Fruit fly (Drosophila melanogaster): ENCODE results near the gene CRMP.

The CRMP gene

DNA sequence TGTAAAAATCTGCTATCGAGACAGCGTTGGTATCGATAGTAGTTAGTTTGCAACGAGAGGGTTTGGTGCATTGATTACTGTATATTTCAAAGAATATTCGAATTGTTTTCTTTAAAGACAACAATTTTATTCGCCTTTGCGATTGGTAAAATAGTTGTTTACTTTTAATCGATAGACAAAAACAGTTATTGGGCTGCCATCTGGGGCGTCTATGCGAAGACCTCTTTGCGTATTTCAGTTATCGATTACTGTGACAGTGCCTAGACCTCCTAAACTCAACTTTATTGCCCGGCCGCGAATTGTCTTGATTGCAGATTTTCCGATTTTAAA is 42.2 kb downstream of the CRMP start, which contains the start of gene Atu (continued):
- TF ChIP-seq Rx (GFP tag; IDR thresholded peaks at IDR 0.05) (no peak), Asciz (GFP tag; optimal IDR thresholded peaks at IDR 0.05) (no peak), Dref (GFP tag; IDR thresholded peaks at IDR 0.05) (peak; percentile 86), CG11093 (GFP tag; IDR thresholded peaks at IDR 0.05) (no peak), CG6654 (GFP tag; optimal IDR thresholded peaks at IDR 0.05) (no peak), CG9932 (GFP tag; IDR thresholded peaks at IDR 0.05) (peak; percentile 69), sens-2 (GFP tag; IDR thresholded peaks at IDR 0.05) (no peak), fd64A (GFP tag; optimal IDR thresholded peaks at IDR 0.05) (no peak), sna (GFP tag; IDR thresholded peaks at IDR 0.05; ENCODE audit: partially characterized antibody) (peak; percentile 93), slou (GFP tag; optimal IDR thresholded peaks at IDR 0.05) (no peak), CG13894 (tag; optimal IDR thresholded peaks at IDR 0.05) (peak; percentile 17), wor (GFP tag; IDR thresholded peaks at IDR 0.05) (no peak), vnd (GFP tag; IDR thresholded peaks at IDR 0.05; ENCODE audit: partially characterized antibody) (peak; percentile 86), CG6791 (GFP tag; IDR thresholded peaks at IDR 0.05; ENCODE audit: partially characterized antibody) (peak; percentile 84), CG9727 (GFP tag; optimal IDR thresholded peaks at IDR 0.05) (peak; percentile 32), PHDP (tag; optimal IDR thresholded peaks at IDR 0.05) (no peak), Mrtf (GFP tag; IDR thresholded peaks at IDR 0.05) (no peak), tna (GFP tag; IDR thresholded peaks at IDR 0.05; ENCODE audit: partially characterized antibody) (peak; percentile 83), Spps (tag; optimal IDR thresholded peaks at IDR 0.05) (no peak), CG6765 (GFP tag; optimal IDR thresholded peaks at IDR 0.05) (no peak), peb (GFP tag; IDR thresholded peaks at IDR 0.05) (no peak), so (GFP tag; IDR thresholded peaks at IDR 0.05) (no peak), fd102C (GFP tag; optimal IDR thresholded peaks at IDR 0.05) (no peak), CG8924 (tag; optimal IDR thresholded peaks at IDR 0.05) (peak; percentile 33), MESR4 (GFP tag; optimal IDR thresholded peaks at IDR 0.05) (peak; percentile 24), CG12236 (GFP tag; optimal IDR thresholded peaks at IDR 0.05) (no peak), dmrt99B (tag; optimal IDR thresholded peaks at IDR 0.05) (no peak), CG33213 (GFP tag; optimal IDR thresholded peaks at IDR 0.05) (no peak), CG3407 (GFP tag; optimal IDR thresholded peaks at IDR 0.05) (no peak), Hr78 (GFP tag; optimal IDR thresholded peaks at IDR 0.05) (peak in 1 of 2 experiments; percentile 22), klu (GFP tag; IDR thresholded peaks at IDR 0.05) (no peak), rib (GFP tag; IDR thresholded peaks at IDR 0.05) (no peak), unpg (GFP tag; optimal IDR thresholded peaks at IDR 0.05) (no peak), HmgD (GFP tag; optimal IDR thresholded peaks at IDR 0.05) (peak; percentile 51), CG14441 (GFP tag; IDR thresholded peaks at IDR 0.05) (no peak), CG7556 (GFP tag; optimal IDR thresholded peaks at IDR 0.05) (no peak), oc (tag; optimal IDR thresholded peaks at IDR 0.05) (no peak), pnt (GFP tag; optimal IDR thresholded peaks at IDR 0.05) (no peak), CG12219 (GFP tag; optimal IDR thresholded peaks at IDR 0.05) (no peak), CG18476 (GFP tag; optimal IDR thresholded peaks at IDR 0.05) (no peak), CG2875 (GFP tag; optimal IDR thresholded peaks at IDR 0.05) (no peak), CG11085 (GFP tag; IDR thresholded peaks at IDR 0.05) (no peak), toy (GFP tag; IDR thresholded peaks at IDR 0.05) (no peak), CG12104 (GFP tag; optimal IDR thresholded peaks at IDR 0.05) (no peak), lmd (GFP tag; IDR thresholded peaks at IDR 0.05) (no peak), Trl (optimal IDR thresholded peaks at IDR 0.05) (no peak), Trl (GFP tag; optimal IDR thresholded peaks at IDR 0.05) (peak; percentile 34), Elba2 (GFP tag; optimal IDR thresholded peaks at IDR 0.05) (no peak), CG8089 (GFP tag; optimal IDR thresholded peaks at IDR 0.05) (peak; percentile 46), ase (GFP tag; IDR thresholded peaks at IDR 0.05) (no peak), Antp (GFP tag; optimal IDR thresholded peaks at IDR 0.05) (peak; percentile 47), CG15601 (tag; optimal IDR thresholded peaks at IDR 0.05) (peak; percentile 28), crc (GFP tag; optimal IDR thresholded peaks at IDR 0.05) (no peak)
